Fruit fly (Drosophila melanogaster): ENCODE results near the gene lmgA.

lmgA gene

DNA sequence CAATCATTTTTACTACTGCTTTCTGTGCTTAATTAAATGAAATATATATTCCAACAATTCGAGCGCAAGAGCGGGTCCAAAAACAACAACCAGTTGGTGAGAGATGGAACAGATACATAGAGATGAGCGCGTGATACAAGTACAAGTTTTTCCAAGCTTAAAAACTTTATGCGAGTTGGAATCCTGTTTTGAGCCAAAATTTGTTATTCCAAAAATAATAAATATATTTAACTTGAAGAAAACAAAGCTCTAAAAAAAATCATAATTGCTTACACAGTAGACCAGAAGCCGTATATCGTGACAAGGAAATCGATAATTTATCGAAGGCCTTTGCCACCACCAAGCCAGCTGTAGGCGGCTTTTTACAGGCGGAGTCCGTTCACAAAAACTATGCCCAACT lies 13.7 kb downstream of the lmgA start, which contains the start of the genes CG13097 and PIG-U (continued):
- TF ChIP-seq D (optimal IDR thresholded peaks at IDR 0.05): no peak
- TF ChIP-seq D (GFP tag; optimal IDR thresholded peaks at IDR 0.05): no peak
- peak; percentile 88 for TF ChIP-seq chn (GFP tag; optimal IDR thresholded peaks at IDR 0.05)
- TF ChIP-seq CG6765 (GFP tag; optimal IDR thresholded peaks at IDR 0.05): peak; percentile 57
- peak in 1 of 3 experiments; percentile 79 for TF ChIP-seq lola (GFP tag; optimal IDR thresholded peaks at IDR 0.05)
- TF ChIP-seq CG8089 (GFP tag; optimal IDR thresholded peaks at IDR 0.05): peak; percentile 64
- peak; percentile 91 for TF ChIP-seq CG12391 (tag; optimal IDR thresholded peaks at IDR 0.05)
- TF ChIP-seq CG16779 (GFP tag; IDR thresholded peaks at IDR 0.05): no peak
- TF ChIP-seq E2f1 (GFP tag; IDR thresholded peaks at IDR 0.05): peak; percentile 78
- TF ChIP-seq eve (GFP tag; optimal IDR thresholded peaks at IDR 0.05): no peak
- peak; percentile 83 to 89 for TF ChIP-seq dpn (GFP tag; optimal IDR thresholded peaks at IDR 0.05)
- peak; percentile 46 for TF ChIP-seq D19B (GFP tag; optimal IDR thresholded peaks at IDR 0.05)
- no peak for TF ChIP-seq oc (tag; optimal IDR thresholded peaks at IDR 0.05)
- peak; percentile 43 for TF ChIP-seq CG9797 (GFP tag; optimal IDR thresholded peaks at IDR 0.05)
- peak; percentile 81 for TF ChIP-seq CG7372 (GFP tag; IDR thresholded peaks at IDR 0.05)
- peak; percentile 55 for TF ChIP-seq stc (GFP tag; IDR thresholded peaks at IDR 0.05)
- TF ChIP-seq CG5245 (GFP tag; optimal IDR thresholded peaks at IDR 0.05): peak; percentile 58
- peak; percentile 98 for TF ChIP-seq Doc3 (GFP tag; IDR thresholded peaks at IDR 0.05; ENCODE audit: partially characterized antibody)
- TF ChIP-seq dm (GFP tag; optimal IDR thresholded peaks at IDR 0.05): peak; percentile 81
- peak; percentile 87 for TF ChIP-seq Dbx (GFP tag; IDR thresholded peaks at IDR 0.05)
- TF ChIP-seq cas (GFP tag; IDR thresholded peaks at IDR 0.05): peak; percentile 73
- TF ChIP-seq vvl (GFP tag; IDR thresholded peaks at IDR 0.05): peak; percentile 84
- TF ChIP-seq Hr51 (GFP tag; optimal IDR thresholded peaks at IDR 0.05): peak; percentile 66 to 76
- TF ChIP-seq CG13775 (GFP tag; optimal IDR thresholded peaks at IDR 0.05): peak; percentile 82
- no peak for TF ChIP-seq dmrt99B (tag; optimal IDR thresholded peaks at IDR 0.05)
- peak; percentile 78 for TF ChIP-seq Ets97D (GFP tag; optimal IDR thresholded peaks at IDR 0.05)
- TF ChIP-seq gsb (GFP tag; IDR thresholded peaks at IDR 0.05): no peak
- peak; percentile 77 to 79 for TF ChIP-seq Pdp1 (GFP tag; optimal IDR thresholded peaks at IDR 0.05)
- 0 out of 2 replicates have a peak, but pooled peaks have one; percentile 24 for TF ChIP-seq CG11696 (GFP tag; IDR thresholded peaks at IDR 0.05)
- TF ChIP-seq kah (GFP tag; optimal IDR thresholded peaks at IDR 0.05): peak; percentile 59
- TF ChIP-seq CoRest (tag; optimal IDR thresholded peaks at IDR 0.05): peak; percentile 84
- TF ChIP-seq CG12155 (GFP tag; optimal IDR thresholded peaks at IDR 0.05): peak; percentile 86
- TF ChIP-seq NC2α (GFP tag; optimal IDR thresholded peaks at IDR 0.05): no peak
- TF ChIP-seq Neu2 (GFP tag; optimal IDR thresholded peaks at IDR 0.05; ENCODE audit: borderline replicate concordance): no peak
- no peak for TF ChIP-seq CG6854 (GFP tag; optimal IDR thresholded peaks at IDR 0.05)
- peak; percentile 92 for TF ChIP-seq slbo (GFP tag; IDR thresholded peaks at IDR 0.05)
- TF ChIP-seq ATbp (GFP tag; optimal IDR thresholded peaks at IDR 0.05): no peak
- peak; percentile 80 for TF ChIP-seq CG33557 (GFP tag; optimal IDR thresholded peaks at IDR 0.05)
- peak; percentile 82 for TF ChIP-seq Ada2b (GFP tag; IDR thresholded peaks at IDR 0.05)
- TF ChIP-seq Sry-β (GFP tag; optimal IDR thresholded peaks at IDR 0.05): peak; percentile 55
- peak; percentile 78 for TF ChIP-seq HLH54F (GFP tag; optimal IDR thresholded peaks at IDR 0.05)
- peak; percentile 70 for TF ChIP-seq NfI (GFP tag; optimal IDR thresholded peaks at IDR 0.05)
- no peak for TF ChIP-seq Elba2 (GFP tag; optimal IDR thresholded peaks at IDR 0.05)
- peak; percentile 97 for TF ChIP-seq sens (GFP tag)
- no peak for TF ChIP-seq CG18599 (GFP tag; optimal IDR thresholded peaks at IDR 0.05)
- TF ChIP-seq Lpt (GFP tag; optimal IDR thresholded peaks at IDR 0.05): no peak
- peak; percentile 69 for TF ChIP-seq kay (GFP tag; optimal IDR thresholded peaks at IDR 0.05)
- TF ChIP-seq Dip3 (GFP tag; optimal IDR thresholded peaks at IDR 0.05): peak; percentile 84
- peak; percentile 88 for TF ChIP-seq CG14860 (GFP tag; IDR thresholded peaks at IDR 0.05; ENCODE audit: partially characterized antibody)
- TF ChIP-seq Abd-B (GFP tag; optimal IDR thresholded peaks at IDR 0.05): peak; percentile 64
- TF ChIP-seq HHEX (GFP tag; optimal IDR thresholded peaks at IDR 0.05): peak; percentile 62
